Fruit fly (Drosophila melanogaster) Kc167 (cell line): Measurements from ENCODE around the gene Nemp.

Source experiments
- Myc ChIP-seq: fragments of >200 bp; optimal IDR thresholded peaks from 2 replicates; lab custom pipeline; 2017; ENCODE audit warnings: missing external identifiers
- Sin3A ChIP-seq: fragments of >200 bp; optimal IDR thresholded peaks from 2 replicates; lab custom pipeline; 2018; ENCODE audit warnings: missing external identifiers
- h ChIP-seq: fragments of >200 bp; optimal IDR thresholded peaks from 3 replicates; lab custom pipeline; 2018; ENCODE audit warnings: missing external identifiers
- insv ChIP-seq: fragments of >200 bp; optimal IDR thresholded peaks from 3 replicates; lab custom pipeline; 2018; ENCODE audit warnings: missing external identifiers
- psq ChIP-seq: fragments of >200 bp; optimal IDR thresholded peaks from 2 replicates; lab custom pipeline; 2017; ENCODE audit warnings: missing external identifiers
- ttk ChIP-seq: sonication (Bioruptor generic); optimal IDR thresholded peaks from 2 replicates; lab custom pipeline; 2017; ENCODE audit warnings: missing external identifiers

Nemp gene

dm6 chrX:16616773-16617738 lies 37.8 kb downstream of the Nemp start:
- TF ChIP-seq Sin3A (lab: Kevin White, UChicago) (no peak), psq (lab: Kevin White, UChicago) (no peak), insv (no peak), h (lab: Kevin White, UChicago) (no peak)

- TF ChIP-seq ttk: no peak
- no peak for TF ChIP-seq insv
- no peak for TF ChIP-seq psq (lab: Kevin White, UChicago)
- no peak for TF ChIP-seq Myc
- no peak for TF ChIP-seq h (lab: Kevin White, UChicago)
- TF ChIP-seq Sin3A (lab: Kevin White, UChicago): no peak
These were observed 44.2 kb downstream of the Nemp start, which contains the start of gene mbt for dm6 chrX:16610601-16611058. Gene mbt, plus strand, starts transcription at chrX:16610685.

- no peak for TF ChIP-seq psq (lab: Kevin White, UChicago)
- no peak for TF ChIP-seq Sin3A (lab: Kevin White, UChicago)
- TF ChIP-seq h (lab: Kevin White, UChicago): no peak
- no peak for TF ChIP-seq ttk
- TF ChIP-seq Myc: no peak
- TF ChIP-seq insv: no peak
These were observed 47.0 kb downstream of the Nemp start for dm6 chrX:16607828-16608227.
